Worm (Caenorhabditis elegans): ENCODE data around the gene C50B8.5.
A peak's percentile ranks its signal among the peaks of the same experiment; 100 is the strongest.

DNA sequence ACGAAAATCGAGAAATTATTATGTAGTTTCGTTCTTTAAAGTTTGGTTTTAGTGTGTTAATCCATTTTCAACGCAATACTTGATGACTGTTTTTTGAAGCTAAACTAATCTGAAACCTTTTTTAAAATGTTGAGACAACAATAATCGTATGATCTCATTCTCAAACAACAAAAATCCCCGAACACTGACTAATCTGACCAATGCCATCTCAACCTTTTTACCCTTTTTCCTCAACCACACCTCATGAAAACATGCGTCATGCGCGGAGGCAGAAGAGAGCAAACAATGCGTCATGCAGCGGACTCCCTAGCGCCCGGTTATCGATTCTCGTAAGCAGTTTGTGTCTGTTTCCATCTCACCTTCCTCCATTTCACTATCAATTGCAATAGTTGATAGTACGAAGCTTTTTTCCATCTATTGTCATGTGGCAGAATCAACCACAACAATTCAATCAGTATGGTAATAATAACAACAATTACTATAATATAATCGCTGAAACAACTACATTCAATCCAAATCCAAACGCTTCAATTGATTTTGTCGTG lies 9.0 kb upstream of the C50B8.5 start, which contains the start of gene C50B8.4:
- no peak for TF ChIP-seq ceh-16 (tag; optimal IDR thresholded peaks at IDR 0.05)
- no peak for TF ChIP-seq ztf-4 (tag; optimal IDR thresholded peaks at IDR 0.05)
- no peak for TF ChIP-seq nfya-1 (tag; optimal IDR thresholded peaks at IDR 0.05; ENCODE audit: insufficient read depth)
- TF ChIP-seq elt-2 (tag; optimal IDR thresholded peaks at IDR 0.05): peak; percentile 67

Measured in whole organism, L3 larva.